Worm (Caenorhabditis elegans) whole organism, late embryonic: ENCODE measurements around the gene bath-29.

Experiments
- ama-1 ChIP-seq: fragments of 150-350 bp; optimal IDR thresholded peaks from 2 replicates; lab custom pipeline; 2014
- hlh-30 ChIP-seq: sonication (generic microtip); optimal IDR thresholded peaks from 2 replicates; lab custom pipeline; 2017; ENCODE audit warnings: antibody characterized with exemption, missing genetic modification characterization, missing compliant biosample characterization; ENCODE audit not compliant: insufficient read depth
- nfya-1 ChIP-seq: sonication (generic microtip); optimal IDR thresholded peaks from 2 replicates; lab custom pipeline; 2017; ENCODE audit warnings: missing genetic modification characterization, mild to moderate bottlenecking, missing compliant biosample characterization, antibody characterized with exemption, moderate library complexity

ce11 chrII:3337039-3337438 lies 11.3 kb upstream of the bath-29 start, which contains the start of gene F14D2.19:
- TF ChIP-seq ama-1 (lab: Kevin White, UChicago) = no peak
- TF ChIP-seq hlh-30 (tag; lab: Kevin White, UChicago) = no peak
- TF ChIP-seq nfya-1 (tag; lab: Kevin White, UChicago) = no peak
